Fruit fly (Drosophila melanogaster): ENCODE measurements around the gene CG6765.

The CG6765 gene

dm6 chr3L:8524816-8525625 lies 12.5 kb downstream of the CG6765 start, which contains the start of the genes GstO1 and foi (continued):
- TF ChIP-seq crp (GFP tag; optimal IDR thresholded peaks at IDR 0.05): no peak
- peak; percentile 94 for TF ChIP-seq zen2 (GFP tag; IDR thresholded peaks at IDR 0.05; ENCODE audit: partially characterized antibody)
- TF ChIP-seq Pdp1 (GFP tag; optimal IDR thresholded peaks at IDR 0.05): peak in 1 of 2 experiments; percentile 87
- no peak for TF ChIP-seq BtbVII (GFP tag; optimal IDR thresholded peaks at IDR 0.05)
- TF ChIP-seq NFAT (GFP tag; IDR thresholded peaks at IDR 0.05): peak; percentile 69
- TF ChIP-seq MESR4 (GFP tag; optimal IDR thresholded peaks at IDR 0.05): peak; percentile 77
- TF ChIP-seq CG4707 (GFP tag; optimal IDR thresholded peaks at IDR 0.05): no peak
- no peak for TF ChIP-seq Gsc (GFP tag; IDR thresholded peaks at IDR 0.05)
- peak; percentile 91 for TF ChIP-seq CG2129 (GFP tag; IDR thresholded peaks at IDR 0.05; ENCODE audit: partially characterized antibody)
- TF ChIP-seq B-H1 (GFP tag; IDR thresholded peaks at IDR 0.05): no peak
- TF ChIP-seq CG13123 (GFP tag; optimal IDR thresholded peaks at IDR 0.05): no peak
- TF ChIP-seq Asciz (GFP tag; optimal IDR thresholded peaks at IDR 0.05): no peak
- TF ChIP-seq CG2120 (GFP tag; optimal IDR thresholded peaks at IDR 0.05): peak; percentile 56
- TF ChIP-seq wor (GFP tag; IDR thresholded peaks at IDR 0.05): no peak
- TF ChIP-seq stc (GFP tag; IDR thresholded peaks at IDR 0.05): no peak
- TF ChIP-seq CG17802 (tag; optimal IDR thresholded peaks at IDR 0.05): no peak
- TF ChIP-seq CG8388 (GFP tag; optimal IDR thresholded peaks at IDR 0.05): no peak
- TF ChIP-seq trh (GFP tag; optimal IDR thresholded peaks at IDR 0.05): no peak
- TF ChIP-seq CG15514 (GFP tag; optimal IDR thresholded peaks at IDR 0.05): peak; percentile 88
- TF ChIP-seq CG10366 (GFP tag; IDR thresholded peaks at IDR 0.05): no peak
- TF ChIP-seq CG14050 (GFP tag; IDR thresholded peaks at IDR 0.05): no peak
- no peak for TF ChIP-seq Aef1 (GFP tag; IDR thresholded peaks at IDR 0.05)
- TF ChIP-seq insv (GFP tag; optimal IDR thresholded peaks at IDR 0.05): no peak
- TF ChIP-seq CG5953 (GFP tag; IDR thresholded peaks at IDR 0.05): no peak
- peak; percentile 52 for TF ChIP-seq lbe (GFP tag; optimal IDR thresholded peaks at IDR 0.05)
- TF ChIP-seq hth (optimal IDR thresholded peaks at IDR 0.05): no peak
- TF ChIP-seq CG33213 (GFP tag; optimal IDR thresholded peaks at IDR 0.05): no peak
- no peak for TF ChIP-seq chif (GFP tag; optimal IDR thresholded peaks at IDR 0.05)
- no peak for TF ChIP-seq CG4854 (GFP tag; optimal IDR thresholded peaks at IDR 0.05)
- peak; percentile 86 for TF ChIP-seq CG11560 (tag; IDR thresholded peaks at IDR 0.05)
- no peak for TF ChIP-seq peb (GFP tag; IDR thresholded peaks at IDR 0.05)
- TF ChIP-seq CG2116 (GFP tag; optimal IDR thresholded peaks at IDR 0.05): peak; percentile 95
- no peak for TF ChIP-seq ac (GFP tag; optimal IDR thresholded peaks at IDR 0.05)
- TF ChIP-seq CG18764 (GFP tag; optimal IDR thresholded peaks at IDR 0.05): no peak
- TF ChIP-seq CG10431 (GFP tag; optimal IDR thresholded peaks at IDR 0.05): peak; percentile 69
- peak; percentile 46 for TF ChIP-seq Ets97D (GFP tag; optimal IDR thresholded peaks at IDR 0.05)
- no peak for TF ChIP-seq fd96Cb (tag; optimal IDR thresholded peaks at IDR 0.05)
- TF ChIP-seq CG6683 (GFP tag; optimal IDR thresholded peaks at IDR 0.05): no peak
- no peak for TF ChIP-seq CG3407 (GFP tag; optimal IDR thresholded peaks at IDR 0.05)
- TF ChIP-seq D (optimal IDR thresholded peaks at IDR 0.05): no peak
- no peak for TF ChIP-seq D (GFP tag; optimal IDR thresholded peaks at IDR 0.05)
- TF ChIP-seq gfzf (GFP tag; optimal IDR thresholded peaks at IDR 0.05): peak; percentile 15
- TF ChIP-seq CG13894 (tag; optimal IDR thresholded peaks at IDR 0.05): peak; percentile 35
- peak; percentile 41 for TF ChIP-seq mam (GFP tag; optimal IDR thresholded peaks at IDR 0.05)
- no peak for TF ChIP-seq CG30431 (GFP tag; optimal IDR thresholded peaks at IDR 0.05)
- TF ChIP-seq chm (GFP tag; IDR thresholded peaks at IDR 0.05): 0 out of 2 replicates have a peak, but pooled peaks have one; percentile 57
- TF ChIP-seq CG9797 (GFP tag; optimal IDR thresholded peaks at IDR 0.05): peak; percentile 21
- peak; percentile 68 for TF ChIP-seq slbo (GFP tag; IDR thresholded peaks at IDR 0.05)
- TF ChIP-seq Blimp-1 (GFP tag; optimal IDR thresholded peaks at IDR 0.05): no peak

Measured in whole organism, embryonic.